Fruit fly (Drosophila melanogaster) whole organism, prepupa: Measurements from ENCODE around the gene Vps2.

Experiments
- CG10631 ChIP-seq: fragments of 200-800 bp; sonication (Bioruptor generic); optimal IDR thresholded peaks from 2 replicates; lab custom pipeline; 2016; ENCODE audit warnings: missing biosample characterization, missing genetic modification characterization
- CG10669 ChIP-seq: fragments of 200-800 bp; sonication (Bioruptor generic); optimal IDR thresholded peaks from 3 replicates; lab custom pipeline; 2018; ENCODE audit warnings: missing biosample characterization, mild to moderate bottlenecking, missing genetic modification characterization, moderate library complexity

- TF ChIP-seq CG10669 (GFP tag; lab: Kevin White, UChicago), result no peak
- no peak for TF ChIP-seq CG10631 (GFP tag; lab: Kevin White, UChicago)
Measured at dm6 chr3R:26103440-26103839, 50.8 kb downstream of the Vps2 start.
